Worm (Caenorhabditis elegans): ENCODE results near the gene B0244.10.

Gene B0244.10

ce11 chrIII:5757492-5758045, 22.6 kb downstream of the B0244.10 start:
- TF ChIP-seq sea-2 (GFP tag; optimal IDR thresholded peaks at IDR 0.05) (no peak), ceh-9 (tag; optimal IDR thresholded peaks at IDR 0.05) (no peak), unc-62 (GFP tag; optimal IDR thresholded peaks at IDR 0.05) (no peak), mml-1 (tag; optimal IDR thresholded peaks at IDR 0.05) (no peak), nhr-77 (tag; optimal IDR thresholded peaks at IDR 0.05) (no peak), jun-1 (tag; optimal IDR thresholded peaks at IDR 0.05) (no peak), nfya-1 (tag; optimal IDR thresholded peaks at IDR 0.05; ENCODE audit: insufficient read depth) (peak; percentile 48), nhr-237 (tag; optimal IDR thresholded peaks at IDR 0.05) (no peak), nhr-28 (tag; optimal IDR thresholded peaks at IDR 0.05) (no peak), ceh-16 (tag; optimal IDR thresholded peaks at IDR 0.05) (no peak), nhr-43 (tag; optimal IDR thresholded peaks at IDR 0.05; ENCODE audit: poor library complexity, severe bottlenecking) (no peak), fkh-10 (GFP tag; optimal IDR thresholded peaks at IDR 0.05) (peak; percentile 2), nhr-23 (tag; optimal IDR thresholded peaks at IDR 0.05) (no peak), eor-1 (tag; optimal IDR thresholded peaks at IDR 0.05) (no peak), lsy-12 (tag; optimal IDR thresholded peaks at IDR 0.05) (no peak), pha-4 (tag; optimal IDR thresholded peaks at IDR 0.05) (no peak)

- no peak for TF ChIP-seq aly-2 (tag; optimal IDR thresholded peaks at IDR 0.05)
- TF ChIP-seq egl-5 (tag; optimal IDR thresholded peaks at IDR 0.05) = no peak
- no peak for TF ChIP-seq fkh-2 (tag; optimal IDR thresholded peaks at IDR 0.05)
- peak; percentile 82 for TF ChIP-seq nfya-1 (tag; optimal IDR thresholded peaks at IDR 0.05; ENCODE audit: insufficient read depth)
- peak; percentile 71 for TF ChIP-seq ama-1 (optimal IDR thresholded peaks at IDR 0.05)
- TF ChIP-seq zag-1 (tag; optimal IDR thresholded peaks at IDR 0.05) = no peak
- TF ChIP-seq lin-15B (tag; optimal IDR thresholded peaks at IDR 0.05) = peak; percentile 19
- TF ChIP-seq ztf-11 (tag; optimal IDR thresholded peaks at IDR 0.05) = no peak
- TF ChIP-seq elt-1 (tag; optimal IDR thresholded peaks at IDR 0.05) = peak; percentile 33
- no peak for TF ChIP-seq ceh-82 (tag; optimal IDR thresholded peaks at IDR 0.05)
- TF ChIP-seq jun-1 (tag; optimal IDR thresholded peaks at IDR 0.05) = no peak
- TF ChIP-seq ZK546.5 (tag; optimal IDR thresholded peaks at IDR 0.05) = no peak
- TF ChIP-seq nhr-11 (tag; optimal IDR thresholded peaks at IDR 0.05) = peak; percentile 71
- TF ChIP-seq nhr-12 (tag; optimal IDR thresholded peaks at IDR 0.05) = no peak
- TF ChIP-seq mdl-1 (tag; optimal IDR thresholded peaks at IDR 0.05) = no peak
- TF ChIP-seq mml-1 (tag; optimal IDR thresholded peaks at IDR 0.05) = no peak
- TF ChIP-seq lin-39 (tag; optimal IDR thresholded peaks at IDR 0.05) = peak; percentile 82
- no peak for TF ChIP-seq elt-2 (tag; optimal IDR thresholded peaks at IDR 0.05)
- no peak for TF ChIP-seq sea-2 (GFP tag; optimal IDR thresholded peaks at IDR 0.05)
- peak; percentile 96 for TF ChIP-seq fkh-10 (GFP tag; optimal IDR thresholded peaks at IDR 0.05)
- no peak for TF ChIP-seq R02D3.7 (tag; optimal IDR thresholded peaks at IDR 0.05)
- TF ChIP-seq nhr-76 (tag; optimal IDR thresholded peaks at IDR 0.05) = no peak
- peak; percentile 37 for TF ChIP-seq unc-62 (GFP tag; optimal IDR thresholded peaks at IDR 0.05)
- TF ChIP-seq ceh-9 (tag; optimal IDR thresholded peaks at IDR 0.05) = no peak
- TF ChIP-seq nhr-67 (tag; optimal IDR thresholded peaks at IDR 0.05) = no peak
- no peak for TF ChIP-seq fos-1 (tag; optimal IDR thresholded peaks at IDR 0.05)
- no peak for TF ChIP-seq nhr-43 (tag; optimal IDR thresholded peaks at IDR 0.05; ENCODE audit: poor library complexity, severe bottlenecking)
- no peak for TF ChIP-seq nhr-28 (tag; optimal IDR thresholded peaks at IDR 0.05)
- no peak for TF ChIP-seq ceh-16 (tag; optimal IDR thresholded peaks at IDR 0.05)
- TF ChIP-seq unc-39 (tag; optimal IDR thresholded peaks at IDR 0.05) = no peak
- TF ChIP-seq pqm-1 (tag; optimal IDR thresholded peaks at IDR 0.05) = no peak
- TF ChIP-seq tbx-2 (tag; optimal IDR thresholded peaks at IDR 0.05) = no peak
- TF ChIP-seq lsy-12 (tag; optimal IDR thresholded peaks at IDR 0.05) = no peak
- TF ChIP-seq hmg-11 (tag; optimal IDR thresholded peaks at IDR 0.05) = no peak
- peak; percentile 55 for TF ChIP-seq skn-1 (tag; optimal IDR thresholded peaks at IDR 0.05)
- TF ChIP-seq ztf-4 (tag; optimal IDR thresholded peaks at IDR 0.05) = no peak
- no peak for TF ChIP-seq nhr-23 (tag; optimal IDR thresholded peaks at IDR 0.05)
- TF ChIP-seq eor-1 (tag; optimal IDR thresholded peaks at IDR 0.05) = no peak
- TF ChIP-seq elt-3 (tag; optimal IDR thresholded peaks at IDR 0.05) = no peak
- no peak for TF ChIP-seq pha-4 (tag; optimal IDR thresholded peaks at IDR 0.05)
- TF ChIP-seq daf-12 (tag; optimal IDR thresholded peaks at IDR 0.05) = no peak
- no peak for TF ChIP-seq snpc-4 (tag; optimal IDR thresholded peaks at IDR 0.05)
- peak; percentile 19 for TF ChIP-seq ceh-28 (tag; optimal IDR thresholded peaks at IDR 0.05)
- no peak for TF ChIP-seq egl-27 (tag; optimal IDR thresholded peaks at IDR 0.05)
- no peak for TF ChIP-seq nhr-77 (tag; optimal IDR thresholded peaks at IDR 0.05)
- no peak for TF ChIP-seq nhr-237 (tag; optimal IDR thresholded peaks at IDR 0.05)
- no peak for TF ChIP-seq nhr-25 (tag; optimal IDR thresholded peaks at IDR 0.05)
Observed at ce11 chrIII:5758519-5759099, 23.7 kb downstream of the B0244.10 start.
